Worm (Caenorhabditis elegans) whole organism, late embryonic: Measurements from ENCODE around the gene exos-4.1.

Experiments used
- F13H6.1 ChIP-seq: sonication (generic microtip); optimal IDR thresholded peaks from 2 replicates; lab custom pipeline; 2016; ENCODE audit warnings: missing genetic modification characterization, missing compliant biosample characterization
- K02D7.2 ChIP-seq: sonication (generic microtip); optimal IDR thresholded peaks from 2 replicates; lab custom pipeline; 2017; ENCODE audit warnings: mild to moderate bottlenecking, missing genetic modification characterization, missing compliant biosample characterization
- Y22D7AL.16 ChIP-seq: sonication (generic microtip); optimal IDR thresholded peaks from 2 replicates; lab custom pipeline; 2016; ENCODE audit warnings: missing genetic modification characterization, missing compliant biosample characterization
- ahr-1 ChIP-seq: sonication (generic microtip); optimal IDR thresholded peaks from 2 replicates; lab custom pipeline; 2016; ENCODE audit warnings: missing genetic modification characterization, missing compliant biosample characterization
- ama-1 ChIP-seq: fragments of 150-350 bp; optimal IDR thresholded peaks from 2 replicates; lab custom pipeline; 2014
- ceh-18 ChIP-seq: sonication (generic microtip); optimal IDR thresholded peaks from 2 replicates; lab custom pipeline; 2016; ENCODE audit warnings: missing genetic modification characterization, missing compliant biosample characterization
- ceh-19 ChIP-seq: fragments of 200-800 bp; sonication (Bioruptor generic); optimal IDR thresholded peaks from 2 replicates; lab custom pipeline; 2018; ENCODE audit warnings: mild to moderate bottlenecking, missing genetic modification characterization, missing compliant biosample characterization
- ceh-2 ChIP-seq: sonication (generic microtip); optimal IDR thresholded peaks from 2 replicates; lab custom pipeline; 2016; ENCODE audit warnings: missing genotype, missing genetic modification characterization, missing compliant biosample characterization
- ceh-30 ChIP-seq: fragments of 150-350 bp; optimal IDR thresholded peaks from 2 replicates; lab custom pipeline; 2014; ENCODE audit warnings: missing biosample characterization, missing genetic modification characterization
- ceh-45 ChIP-seq: fragments of 200-800 bp; sonication (Bioruptor generic); IDR thresholded peaks from 2 replicates; pipeline ENCODE4 v1.3.6; 2022; ENCODE audit warnings: missing genetic modification reagents, missing genetic modification characterization, missing compliant biosample characterization
- ceh-6 ChIP-seq: fragments of 200-800 bp; sonication (Bioruptor generic); optimal IDR thresholded peaks from 2 replicates; lab custom pipeline; 2018; ENCODE audit warnings: mild to moderate bottlenecking, missing genetic modification characterization, missing compliant biosample characterization
- ceh-9 ChIP-seq: sonication (generic microtip); optimal IDR thresholded peaks from 2 replicates; lab custom pipeline; 2016; ENCODE audit warnings: mild to moderate bottlenecking, missing genetic modification characterization, inconsistent platforms, missing compliant biosample characterization
- dmd-4 ChIP-seq: sonication (generic microtip); optimal IDR thresholded peaks from 2 replicates; lab custom pipeline; 2016; ENCODE audit warnings: borderline replicate concordance, missing genetic modification characterization, missing compliant biosample characterization
- elt-2 ChIP-seq: sonication (generic microtip); optimal IDR thresholded peaks from 2 replicates; lab custom pipeline; 2016; ENCODE audit warnings: missing genetic modification reagents, missing genetic modification characterization, missing compliant biosample characterization
- elt-4 ChIP-seq: sonication (generic microtip); optimal IDR thresholded peaks from 2 replicates; lab custom pipeline; 2016; ENCODE audit warnings: missing genetic modification characterization, missing compliant biosample characterization
- ets-4 ChIP-seq: sonication (generic microtip); optimal IDR thresholded peaks from 2 replicates; lab custom pipeline; 2016; ENCODE audit warnings: missing genetic modification characterization, missing compliant biosample characterization
- fkh-10 ChIP-seq: fragments of 150-350 bp; optimal IDR thresholded peaks from 2 replicates; lab custom pipeline; 2014; ENCODE audit warnings: missing biosample characterization, missing genetic modification reagents, missing genetic modification characterization
- fkh-6 ChIP-seq: sonication (generic microtip); optimal IDR thresholded peaks from 2 replicates; lab custom pipeline; 2016; ENCODE audit warnings: missing genetic modification characterization, missing compliant biosample characterization
- hlh-13 ChIP-seq: fragments of 200-800 bp; sonication (Bioruptor generic); optimal IDR thresholded peaks from 2 replicates; lab custom pipeline; 2018; ENCODE audit warnings: mild to moderate bottlenecking, missing genetic modification characterization, missing compliant biosample characterization
- hlh-15 ChIP-seq: sonication (generic microtip); optimal IDR thresholded peaks from 2 replicates; lab custom pipeline; 2016; ENCODE audit warnings: missing genetic modification characterization, missing compliant biosample characterization
- hlh-30 ChIP-seq: sonication (generic microtip); optimal IDR thresholded peaks from 2 replicates; lab custom pipeline; 2017; ENCODE audit warnings: antibody characterized with exemption, missing genetic modification characterization, missing compliant biosample characterization; ENCODE audit not compliant: insufficient read depth
- hlh-6 ChIP-seq: sonication (generic microtip); optimal IDR thresholded peaks from 2 replicates; lab custom pipeline; 2016; ENCODE audit warnings: missing genotype, missing genetic modification characterization, missing compliant biosample characterization
- madf-2 ChIP-seq: sonication (generic microtip); optimal IDR thresholded peaks from 2 replicates; lab custom pipeline; 2017; ENCODE audit warnings: missing genetic modification characterization, missing compliant biosample characterization
- mec-3 ChIP-seq: sonication (generic microtip); optimal IDR thresholded peaks from 2 replicates; lab custom pipeline; 2016; ENCODE audit warnings: borderline replicate concordance, missing genetic modification characterization, missing compliant biosample characterization
- nhr-11 ChIP-seq: fragments of 150-350 bp; optimal IDR thresholded peaks from 2 replicates; lab custom pipeline; 2014; ENCODE audit warnings: missing biosample characterization, missing genetic modification characterization
- nhr-232 ChIP-seq: sonication (generic microtip); optimal IDR thresholded peaks from 2 replicates; lab custom pipeline; 2016; ENCODE audit warnings: missing genetic modification characterization, missing compliant biosample characterization
- odd-2 ChIP-seq: sonication (generic microtip); optimal IDR thresholded peaks from 2 replicates; lab custom pipeline; 2017; ENCODE audit warnings: antibody characterized with exemption, mild to moderate bottlenecking, missing genetic modification characterization, missing compliant biosample characterization
- pag-3 ChIP-seq: sonication (generic microtip); optimal IDR thresholded peaks from 2 replicates; lab custom pipeline; 2016; ENCODE audit warnings: missing compliant biosample characterization, missing genetic modification characterization, borderline replicate concordance
- pax-1 ChIP-seq: fragments of 150-350 bp; optimal IDR thresholded peaks from 2 replicates; lab custom pipeline; 2014; ENCODE audit warnings: missing biosample characterization, missing genetic modification characterization
- pros-1 ChIP-seq: fragments of 150-350 bp; optimal IDR thresholded peaks from 2 replicates; lab custom pipeline; 2014; ENCODE audit warnings: missing biosample characterization, missing genetic modification reagents, missing genetic modification characterization
- sdc-2 ChIP-seq: sonication (generic microtip); optimal IDR thresholded peaks from 2 replicates; lab custom pipeline; 2016; ENCODE audit warnings: missing genotype, missing genetic modification characterization, missing compliant biosample characterization
- sox-4 ChIP-seq: sonication (generic microtip); optimal IDR thresholded peaks from 2 replicates; lab custom pipeline; 2017; ENCODE audit warnings: mild to moderate bottlenecking, missing genetic modification characterization, inconsistent platforms, missing compliant biosample characterization
- syd-9 ChIP-seq: sonication (generic microtip); optimal IDR thresholded peaks from 2 replicates; lab custom pipeline; 2016; ENCODE audit warnings: mild to moderate bottlenecking, missing genetic modification characterization, moderate library complexity, missing compliant biosample characterization
- tbx-2 ChIP-seq: sonication (generic microtip); optimal IDR thresholded peaks from 2 replicates; lab custom pipeline; 2016; ENCODE audit warnings: missing genetic modification characterization, missing compliant biosample characterization
- tbx-7 ChIP-seq: sonication (generic microtip); optimal IDR thresholded peaks from 2 replicates; lab custom pipeline; 2016; ENCODE audit warnings: missing genotype, missing genetic modification characterization, missing compliant biosample characterization
- ttx-3 ChIP-seq: sonication (generic microtip); optimal IDR thresholded peaks from 2 replicates; lab custom pipeline; 2016; ENCODE audit warnings: missing genetic modification reagents, missing genetic modification characterization, missing compliant biosample characterization
- unc-42 ChIP-seq: sonication (generic microtip); optimal IDR thresholded peaks from 2 replicates; lab custom pipeline; 2016; ENCODE audit warnings: missing genotype, missing genetic modification characterization, missing compliant biosample characterization
- unc-55 ChIP-seq: sonication (generic microtip); optimal IDR thresholded peaks from 2 replicates; lab custom pipeline; 2017; ENCODE audit warnings: missing biosample characterization, missing genetic modification reagents, missing genetic modification characterization
- unc-86 ChIP-seq: sonication (generic microtip); optimal IDR thresholded peaks from 2 replicates; lab custom pipeline; 2016; ENCODE audit warnings: missing genetic modification characterization, missing compliant biosample characterization
- ztf-16 ChIP-seq: sonication (generic microtip); optimal IDR thresholded peaks from 2 replicates; lab custom pipeline; 2017; ENCODE audit warnings: missing genetic modification characterization, missing compliant biosample characterization

Gene exos-4.1

ce11 chrIV:13076620-13077019, 22.2 kb upstream of the exos-4.1 start, which contains the start of gene C39E9.7:
Gene C39E9.7, minus strand, starts transcription at chrIV:13076720.
- TF ChIP-seq ceh-19, result no peak
- TF ChIP-seq ama-1 (lab: Kevin White, UChicago), result no peak
- TF ChIP-seq elt-4 (tag; lab: Kevin White, UChicago), result no peak
- TF ChIP-seq dmd-4 (tag; lab: Kevin White, UChicago), result no peak

ce11 chrIV:13077694-13078093, 21.1 kb upstream of the exos-4.1 start:
- TF ChIP-seq elt-4 (tag; lab: Kevin White, UChicago) (no peak), fkh-10 (GFP tag; lab: Kevin White, UChicago) (no peak), unc-42 (tag; lab: Kevin White, UChicago) (no peak), unc-86 (tag; lab: Kevin White, UChicago) (no peak), fkh-6 (tag; lab: Kevin White, UChicago) (no peak), hlh-6 (no peak), ztf-16 (tag; lab: Kevin White, UChicago) (no peak)

ce11 chrIV:13078342-13078741, 20.5 kb upstream of the exos-4.1 start:
- TF ChIP-seq ztf-16 (tag; lab: Kevin White, UChicago), result no peak
- TF ChIP-seq sox-4, result no peak
- TF ChIP-seq ceh-2, result no peak
- no peak for TF ChIP-seq dmd-4 (tag; lab: Kevin White, UChicago)
- no peak for TF ChIP-seq ceh-30 (tag; lab: Kevin White, UChicago)
- no peak for TF ChIP-seq pax-1 (tag; lab: Kevin White, UChicago)
- no peak for TF ChIP-seq Y22D7AL.16 (tag; lab: Kevin White, UChicago)
- TF ChIP-seq pros-1, result no peak
- no peak for TF ChIP-seq tbx-7
- no peak for TF ChIP-seq ets-4 (tag; lab: Kevin White, UChicago)
- TF ChIP-seq hlh-13, result no peak
- TF ChIP-seq syd-9, result no peak
- no peak for TF ChIP-seq tbx-2 (tag; lab: Kevin White, UChicago)
- no peak for TF ChIP-seq pag-3 (tag; lab: Kevin White, UChicago)
- no peak for TF ChIP-seq sdc-2 (tag; lab: Kevin White, UChicago)
- TF ChIP-seq ceh-18, result no peak
- TF ChIP-seq ceh-9 (tag; lab: Kevin White, UChicago), result no peak
- TF ChIP-seq unc-55 (GFP tag; lab: Kevin White, UChicago), result no peak
- no peak for TF ChIP-seq mec-3 (tag; lab: Kevin White, UChicago)
- TF ChIP-seq nhr-232, result no peak

DNA sequence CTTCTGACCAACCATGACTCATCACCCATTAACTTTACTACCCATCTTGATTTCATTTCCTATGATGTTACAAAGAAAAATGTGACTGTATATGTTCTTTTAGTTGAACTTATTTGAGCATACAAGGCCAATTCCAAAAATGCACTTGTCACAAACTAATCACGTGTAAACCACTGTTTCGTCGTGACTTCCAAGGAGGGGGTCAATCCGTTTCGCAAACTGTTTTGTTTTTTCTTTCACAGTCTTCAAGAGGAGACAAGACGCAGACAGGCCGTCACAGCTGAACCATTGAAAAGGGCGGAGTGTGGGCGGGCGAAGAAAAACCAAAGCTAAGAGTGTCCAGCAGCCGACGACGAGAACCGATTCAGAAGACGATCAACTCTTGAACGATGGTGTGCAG, 19.7 kb upstream of the exos-4.1 start, which contains the start of gene C39E9.8:
Gene C39E9.8 (plus strand): TSS at position 328 of the 400 bp plus-strand sequence.
- TF ChIP-seq hlh-15 (tag; lab: Kevin White, UChicago) (no peak), K02D7.2 (tag; lab: Kevin White, UChicago) (no peak), ahr-1 (tag; lab: Kevin White, UChicago) (no peak)

- TF ChIP-seq elt-2, result no peak
- no peak for TF ChIP-seq hlh-30 (tag; lab: Kevin White, UChicago)
- TF ChIP-seq ceh-6 (GFP tag; lab: Kevin White, UChicago), result no peak
- no peak for TF ChIP-seq ttx-3
These were observed 18.6 kb upstream of the exos-4.1 start for ce11 chrIV:13080185-13080584.

DNA sequence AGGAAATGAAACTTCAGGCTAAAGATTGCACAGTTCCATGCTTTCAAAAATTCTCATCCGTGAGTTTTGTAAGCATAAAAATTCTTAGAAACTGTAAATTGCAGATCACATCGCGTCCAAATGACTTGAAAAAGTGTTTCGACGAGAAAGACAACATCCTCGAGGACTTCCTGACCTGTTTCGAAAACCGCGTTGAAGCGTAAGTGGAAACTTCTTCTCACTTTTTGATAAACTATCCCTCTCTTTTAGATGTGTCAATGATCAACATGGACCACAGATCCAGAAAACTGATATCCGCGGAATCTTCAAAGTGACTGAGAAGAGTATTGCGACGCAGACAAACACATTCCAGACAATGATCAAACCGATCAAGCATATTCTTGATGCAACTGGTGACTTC, 17.9 kb upstream of the exos-4.1 start:
- TF ChIP-seq nhr-11, result no peak
- TF ChIP-seq hlh-30 (tag; lab: Kevin White, UChicago), result no peak
- TF ChIP-seq F13H6.1 (tag; lab: Kevin White, UChicago), result no peak
- TF ChIP-seq ceh-6 (GFP tag; lab: Kevin White, UChicago), result no peak
- no peak for TF ChIP-seq madf-2 (tag; lab: Kevin White, UChicago)
- TF ChIP-seq ceh-45 (GFP tag; lab: Robert Waterston, UW), result no peak
- TF ChIP-seq odd-2 (tag; lab: Kevin White, UChicago), result no peak
